Fruit fly (Drosophila melanogaster): Measurements from ENCODE around the gene tefu.

tefu gene

dm6 chr3R:15286024-15286692 is 44.1 kb upstream of the tefu start (continued):
- TF ChIP-seq tup (GFP tag; optimal IDR thresholded peaks at IDR 0.05) (no peak), Taf1 (GFP tag; IDR thresholded peaks at IDR 0.05) (no peak), bcd (GFP tag; optimal IDR thresholded peaks at IDR 0.05) (no peak), CG3995 (GFP tag; optimal IDR thresholded peaks at IDR 0.05) (no peak), lmd (GFP tag; IDR thresholded peaks at IDR 0.05) (no peak), CG18011 (GFP tag; optimal IDR thresholded peaks at IDR 0.05) (peak; percentile 98), danr (GFP tag; IDR thresholded peaks at IDR 0.05) (no peak), CG17612 (GFP tag; IDR thresholded peaks at IDR 0.05) (no peak), CG9609 (GFP tag; optimal IDR thresholded peaks at IDR 0.05) (peak; percentile 32), C15 (GFP tag; IDR thresholded peaks at IDR 0.05) (no peak), CG2712 (tag; optimal IDR thresholded peaks at IDR 0.05) (peak; percentile 21), CG7839 (tag; optimal IDR thresholded peaks at IDR 0.05) (no peak), exex (tag; optimal IDR thresholded peaks at IDR 0.05) (peak; percentile 45), sqz (GFP tag; optimal IDR thresholded peaks at IDR 0.05) (no peak), CG14965 (GFP tag; optimal IDR thresholded peaks at IDR 0.05; ENCODE audit: borderline replicate concordance) (no peak), CG12391 (tag; optimal IDR thresholded peaks at IDR 0.05) (no peak), amos (GFP tag; IDR thresholded peaks at IDR 0.05; ENCODE audit: partially characterized antibody) (no peak), CG17829 (tag; optimal IDR thresholded peaks at IDR 0.05) (peak; percentile 24), btn (GFP tag; optimal IDR thresholded peaks at IDR 0.05) (no peak), CG9797 (GFP tag; optimal IDR thresholded peaks at IDR 0.05) (peak; percentile 7), CkIIα-i1 (GFP tag; IDR thresholded peaks at IDR 0.05) (no peak), ind (GFP tag; optimal IDR thresholded peaks at IDR 0.05) (no peak), tll (GFP tag; optimal IDR thresholded peaks at IDR 0.05) (no peak), cas (GFP tag; IDR thresholded peaks at IDR 0.05) (no peak), CG3847 (GFP tag; IDR thresholded peaks at IDR 0.05) (no peak), CG12769 (tag; optimal IDR thresholded peaks at IDR 0.05) (no peak), CG13775 (GFP tag; optimal IDR thresholded peaks at IDR 0.05) (no peak), CG13287 (GFP tag; IDR thresholded peaks at IDR 0.05; ENCODE audit: partially characterized antibody) (no peak), ham (GFP tag; IDR thresholded peaks at IDR 0.05) (no peak), CG4282 (GFP tag; optimal IDR thresholded peaks at IDR 0.05) (peak; percentile 47), vfl (GFP tag; optimal IDR thresholded peaks at IDR 0.05) (no peak), stc (GFP tag; IDR thresholded peaks at IDR 0.05) (no peak), CrebB (tag; optimal IDR thresholded peaks at IDR 0.05) (no peak), Fer2 (tag; optimal IDR thresholded peaks at IDR 0.05) (no peak), CG4328 (GFP tag; optimal IDR thresholded peaks at IDR 0.05) (no peak), CG34376 (GFP tag; optimal IDR thresholded peaks at IDR 0.05) (peak; percentile 78), CG12071 (GFP tag; optimal IDR thresholded peaks at IDR 0.05) (no peak), CG3407 (GFP tag; optimal IDR thresholded peaks at IDR 0.05) (no peak), CG10431 (GFP tag; optimal IDR thresholded peaks at IDR 0.05) (no peak), hb (GFP tag; IDR thresholded peaks at IDR 0.05; ENCODE audit: partially characterized antibody) (no peak), dm (GFP tag; optimal IDR thresholded peaks at IDR 0.05) (no peak), Fer3 (tag; optimal IDR thresholded peaks at IDR 0.05) (no peak), trem (tag; optimal IDR thresholded peaks at IDR 0.05) (peak; percentile 37), CG11695 (GFP tag; IDR thresholded peaks at IDR 0.05) (no peak), CG7556 (GFP tag; optimal IDR thresholded peaks at IDR 0.05) (no peak), p53 (GFP tag; optimal IDR thresholded peaks at IDR 0.05) (peak; percentile 13), CG8359 (GFP tag; optimal IDR thresholded peaks at IDR 0.05; ENCODE audit: borderline replicate concordance) (no peak), sens (GFP tag) (peak; percentile 61), Xrp1 (GFP tag; IDR thresholded peaks at IDR 0.05) (no peak), CG30020 (tag; optimal IDR thresholded peaks at IDR 0.05) (peak; percentile 29)

Data from whole organism, embryonic.